Worm (Caenorhabditis elegans) whole organism, mixed stage, embryonic: ENCODE data around the gene C46C11.3.
A peak's percentile ranks its signal among the peaks of the same experiment; 100 is the strongest.

Experiments used
- M03D4.4 ChIP-seq: sonication (generic microtip); optimal IDR thresholded peaks from 2 replicates; lab custom pipeline; 2017; ENCODE audit warnings: mild to moderate bottlenecking, missing genetic modification characterization, missing compliant biosample characterization
- bed-3 ChIP-seq: fragments of 200-800 bp; sonication (Bioruptor generic); optimal IDR thresholded peaks from 3 replicates; lab custom pipeline; 2018; ENCODE audit warnings: mild to moderate bottlenecking, missing genetic modification characterization, moderate library complexity, missing compliant biosample characterization
- blmp-1 ChIP-seq: fragments of 150-350 bp; optimal IDR thresholded peaks from 2 replicates; lab custom pipeline; 2014; ENCODE audit warnings: missing biosample characterization, missing genetic modification characterization
- ceh-39 ChIP-seq: fragments of 150-350 bp; optimal IDR thresholded peaks from 2 replicates; lab custom pipeline; 2014; ENCODE audit warnings: missing biosample characterization, missing genetic modification characterization
- ceh-83 ChIP-seq: fragments of 200-800 bp; sonication (Bioruptor generic); optimal IDR thresholded peaks from 2 replicates; lab custom pipeline; 2018; ENCODE audit warnings: mild to moderate bottlenecking, missing genetic modification characterization, missing compliant biosample characterization
- ces-1 ChIP-seq: fragments of 150-350 bp; optimal IDR thresholded peaks from 2 replicates; lab custom pipeline; 2014; ENCODE audit warnings: missing biosample characterization, missing genetic modification reagents, missing genetic modification characterization
- drap-1 ChIP-seq: fragments of 200-800 bp; sonication (Bioruptor generic); optimal IDR thresholded peaks from 3 replicates; lab custom pipeline; 2018; ENCODE audit warnings: mild to moderate bottlenecking, missing genetic modification characterization, missing compliant biosample characterization
- elt-1 ChIP-seq: sonication (generic microtip); optimal IDR thresholded peaks from 2 replicates; lab custom pipeline; 2017; ENCODE audit warnings: missing genetic modification characterization, mild to moderate bottlenecking, missing compliant biosample characterization, antibody characterized with exemption, moderate library complexity, borderline replicate concordance; ENCODE audit not compliant: insufficient read depth
- elt-3 ChIP-seq: fragments of 150-350 bp; optimal IDR thresholded peaks from 2 replicates; lab custom pipeline; 2014; ENCODE audit warnings: missing biosample characterization, missing genetic modification characterization
- ham-2 ChIP-seq: fragments of 200-800 bp; sonication (Bioruptor generic); optimal IDR thresholded peaks from 2 replicates; lab custom pipeline; 2018; ENCODE audit warnings: mild to moderate bottlenecking, missing genetic modification characterization, missing compliant biosample characterization
- hlh-1 ChIP-seq: fragments of 150-350 bp; optimal IDR thresholded peaks from 2 replicates; lab custom pipeline; 2014; ENCODE audit warnings: missing biosample characterization, missing genetic modification reagents, missing genetic modification characterization
- lin-13 ChIP-seq: fragments of 150-350 bp; optimal IDR thresholded peaks from 2 replicates; lab custom pipeline; 2014; ENCODE audit warnings: missing biosample characterization, missing genetic modification characterization
- lin-32 ChIP-seq: fragments of 200-800 bp; sonication (Bioruptor generic); optimal IDR thresholded peaks from 2 replicates; lab custom pipeline; 2018; ENCODE audit warnings: mild to moderate bottlenecking, missing genetic modification characterization, missing compliant biosample characterization
- lsy-2 ChIP-seq: fragments of 150-350 bp; optimal IDR thresholded peaks from 2 replicates; lab custom pipeline; 2014; ENCODE audit warnings: missing biosample characterization, missing genetic modification characterization
- mab-5 ChIP-seq: fragments of 150-350 bp; optimal IDR thresholded peaks from 2 replicates; lab custom pipeline; 2014; ENCODE audit warnings: missing biosample characterization, missing genetic modification characterization
- mep-1 ChIP-seq: fragments of 150-350 bp; optimal IDR thresholded peaks from 2 replicates; lab custom pipeline; 2017; ENCODE audit warnings: missing biosample characterization, missing genetic modification reagents, missing genetic modification characterization, inconsistent platforms
- mls-2 ChIP-seq: sonication (generic microtip); optimal IDR thresholded peaks from 2 replicates; lab custom pipeline; 2016; ENCODE audit warnings: mild to moderate bottlenecking, missing genetic modification characterization, moderate library complexity, missing compliant biosample characterization
- nhr-12 ChIP-seq: fragments of 150-350 bp; optimal IDR thresholded peaks from 2 replicates; lab custom pipeline; 2014; ENCODE audit warnings: missing biosample characterization, missing genetic modification characterization
- nhr-2 ChIP-seq: fragments of 150-350 bp; optimal IDR thresholded peaks from 2 replicates; lab custom pipeline; 2014; ENCODE audit warnings: missing biosample characterization, missing genetic modification characterization
- nhr-237 ChIP-seq: fragments of 150-350 bp; optimal IDR thresholded peaks from 2 replicates; lab custom pipeline; 2014; ENCODE audit warnings: missing biosample characterization, missing genetic modification characterization
- nhr-28 ChIP-seq: fragments of 150-350 bp; optimal IDR thresholded peaks from 2 replicates; lab custom pipeline; 2014; ENCODE audit warnings: missing biosample characterization, missing genetic modification characterization
- nhr-76 ChIP-seq: sonication (generic microtip); optimal IDR thresholded peaks from 2 replicates; lab custom pipeline; 2017; ENCODE audit warnings: missing biosample characterization, missing genetic modification characterization
- pha-4 ChIP-seq: fragments of 150-350 bp; optimal IDR thresholded peaks from 2 replicates; lab custom pipeline; 2018; ENCODE audit warnings: missing biosample characterization, missing genetic modification reagents, missing genetic modification characterization
- sem-2 ChIP-seq: fragments of 200-800 bp; sonication (Bioruptor generic); optimal IDR thresholded peaks from 2 replicates; lab custom pipeline; 2018; ENCODE audit warnings: mild to moderate bottlenecking, missing genetic modification characterization, missing compliant biosample characterization
- snpc-4 ChIP-seq: fragments of 150-350 bp; optimal IDR thresholded peaks from 2 replicates; lab custom pipeline; 2014; ENCODE audit warnings: missing biosample characterization, missing genetic modification characterization
- tbx-8 ChIP-seq: fragments of 200-800 bp; sonication (Bioruptor generic); optimal IDR thresholded peaks from 2 replicates; lab custom pipeline; 2018; ENCODE audit warnings: mild to moderate bottlenecking, missing genetic modification characterization, moderate library complexity, missing compliant biosample characterization
- unc-39 ChIP-seq: fragments of 150-350 bp; optimal IDR thresholded peaks from 2 replicates; lab custom pipeline; 2014; ENCODE audit warnings: missing biosample characterization, missing genetic modification characterization
- unc-62 ChIP-seq: fragments of 150-350 bp; optimal IDR thresholded peaks from 2 replicates; lab custom pipeline; 2014; ENCODE audit warnings: missing biosample characterization, missing genetic modification reagents, missing genetic modification characterization
- zip-8 ChIP-seq: fragments of 150-350 bp; optimal IDR thresholded peaks from 2 replicates; lab custom pipeline; 2014; ENCODE audit warnings: missing biosample characterization, missing genetic modification characterization
- ztf-11 ChIP-seq: fragments of 150-350 bp; optimal IDR thresholded peaks from 2 replicates; lab custom pipeline; 2014; ENCODE audit warnings: missing biosample characterization, missing genetic modification characterization

The C46C11.3 gene

DNA sequence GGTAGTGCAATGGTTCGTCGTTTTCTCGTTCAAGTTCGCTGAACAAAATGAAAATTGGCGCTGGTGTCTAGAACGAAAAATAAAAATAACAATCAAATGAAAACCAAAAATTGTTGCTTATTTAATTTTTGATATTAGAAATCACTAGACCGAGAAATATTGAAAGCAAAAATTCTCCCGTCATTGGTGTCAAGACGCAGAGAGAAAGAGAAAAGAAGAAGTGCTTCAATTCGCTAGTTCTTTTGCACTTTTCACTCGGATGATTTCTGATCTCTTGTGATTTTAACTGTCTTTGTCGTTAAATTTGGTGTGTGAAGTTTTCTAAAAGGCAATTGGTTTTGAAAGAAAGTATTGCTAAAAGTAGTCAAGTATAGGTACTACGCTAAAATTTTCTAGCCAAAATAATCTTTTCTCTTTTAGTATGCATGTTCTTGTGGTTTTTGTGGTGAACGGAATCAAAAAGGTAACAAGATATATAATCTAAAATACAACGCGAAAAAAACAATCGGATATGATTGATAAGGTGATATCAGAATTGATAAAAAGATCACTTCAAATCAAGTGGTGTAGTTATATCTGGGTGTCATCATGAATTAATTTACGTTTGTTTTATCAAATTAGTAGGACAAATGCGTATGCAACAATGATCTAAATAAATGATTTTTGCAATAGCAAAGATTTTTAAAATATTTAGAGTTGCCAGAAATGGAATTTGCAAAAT, 41.0 kb downstream of the C46C11.3 start:
- TF ChIP-seq elt-3 (tag; lab: Kevin White, UChicago) (peak; percentile 14), ham-2 (GFP tag; lab: Kevin White, UChicago) (no peak)

ce11 chrX:4664649-4665048, 42.5 kb downstream of the C46C11.3 start:
- no peak for TF ChIP-seq lin-13
- no peak for TF ChIP-seq elt-1 (tag; lab: Kevin White, UChicago)
- TF ChIP-seq, all 35 proteins: peak for 0

DNA sequence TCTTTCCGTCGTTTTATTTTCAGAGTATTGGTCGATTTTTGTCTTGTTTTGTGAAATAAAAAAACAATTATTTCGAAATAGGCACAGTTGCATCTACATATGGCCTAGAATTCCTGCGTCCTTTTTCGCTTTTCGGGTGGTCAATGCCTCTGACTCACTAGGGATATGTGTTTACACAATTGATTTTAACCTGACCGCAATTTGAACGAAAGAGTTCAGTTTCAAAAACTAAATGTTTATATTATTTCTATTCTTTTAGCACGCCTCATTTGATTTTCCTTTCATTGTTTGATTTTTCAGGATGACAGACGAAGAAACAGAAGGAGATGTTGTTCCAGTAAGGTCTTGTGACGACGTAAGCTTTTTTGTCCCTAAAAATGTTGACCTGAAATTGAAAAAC, 45.7 kb downstream of the C46C11.3 start, which contains the start of gene mfsd-12:
Gene mfsd-12, plus strand, starts transcription at position 301 of the 400 bp plus-strand sequence.
- TF ChIP-seq sem-2 (no peak), unc-62 (no peak), nhr-2 (no peak), M03D4.4 (tag; lab: Kevin White, UChicago) (no peak), ceh-39 (no peak), lsy-2 (tag; lab: Kevin White, UChicago) (no peak), unc-39 (no peak), hlh-1 (no peak), elt-1 (tag; lab: Kevin White, UChicago) (no peak), ces-1 (no peak), mep-1 (tag; lab: Kevin White, UChicago) (no peak), ham-2 (GFP tag; lab: Kevin White, UChicago) (no peak), pha-4 (tag; lab: Kevin White, UChicago) (no peak), snpc-4 (no peak), mab-5 (tag; lab: Kevin White, UChicago) (no peak), tbx-8 (no peak), nhr-28 (no peak), bed-3 (GFP tag; lab: Kevin White, UChicago) (no peak), ceh-83 (GFP tag; lab: Kevin White, UChicago) (no peak), mls-2 (tag; lab: Kevin White, UChicago) (no peak)

- TF ChIP-seq nhr-237 (tag; lab: Kevin White, UChicago) (no peak), elt-1 (tag; lab: Kevin White, UChicago) (no peak), nhr-12 (no peak)
Observed at ce11 chrX:4671837-4672236, 49.7 kb downstream of the C46C11.3 start.

- TF ChIP-seq elt-3 (tag; lab: Kevin White, UChicago) (no peak), nhr-12 (no peak), nhr-2 (no peak), lin-13 (no peak)
- TF ChIP-seq, all 35 proteins: peak for 0
Observed at ce11 chrX:4673165-4673756, 51.1 kb downstream of the C46C11.3 start, which contains the start of gene tmem-135. Gene tmem-135 (plus strand): TSS chrX:4673706.

ce11 chrX:4676702-4677101, 54.6 kb downstream of the C46C11.3 start:
- TF ChIP-seq blmp-1 (tag; lab: Kevin White, UChicago) (no peak), nhr-12 (no peak), sem-2 (no peak), ceh-39 (no peak), elt-3 (tag; lab: Kevin White, UChicago) (no peak), ham-2 (GFP tag; lab: Kevin White, UChicago) (no peak), lsy-2 (tag; lab: Kevin White, UChicago) (no peak), nhr-28 (no peak), elt-1 (tag; lab: Kevin White, UChicago) (no peak), mep-1 (tag; lab: Kevin White, UChicago) (no peak), nhr-76 (tag; lab: Kevin White, UChicago) (no peak)

- no peak for TF ChIP-seq sem-2
- TF ChIP-seq ztf-11 (tag; lab: Kevin White, UChicago): no peak
- TF ChIP-seq lin-32 (GFP tag; lab: Kevin White, UChicago): no peak
- TF ChIP-seq ces-1: no peak
- TF ChIP-seq zip-8 (tag; lab: Kevin White, UChicago): no peak
- TF ChIP-seq drap-1 (GFP tag; lab: Kevin White, UChicago): no peak
- no peak for TF ChIP-seq lin-13
- no peak for TF ChIP-seq unc-39
Observed at ce11 chrX:4678029-4678428, 55.9 kb downstream of the C46C11.3 start, which contains the start of gene flp-11. Gene flp-11 (minus strand): TSS chrX:4678129.
